Worm (Caenorhabditis elegans) whole organism, late embryonic: ENCODE measurements around the gene F53C3.4.

ENCODE experiments used
- C08G9.2 ChIP-seq: sonication (generic microtip); optimal IDR thresholded peaks from 2 replicates; lab custom pipeline; 2016; ENCODE audit warnings: mild to moderate bottlenecking, missing genetic modification characterization, moderate library complexity, missing compliant biosample characterization
- K09A11.1 ChIP-seq: sonication (generic microtip); optimal IDR thresholded peaks from 2 replicates; lab custom pipeline; 2017; ENCODE audit warnings: antibody characterized with exemption, mild to moderate bottlenecking, missing genetic modification characterization, missing compliant biosample characterization; ENCODE audit not compliant: insufficient read depth
- ahr-1 ChIP-seq: sonication (generic microtip); optimal IDR thresholded peaks from 2 replicates; lab custom pipeline; 2016; ENCODE audit warnings: missing genetic modification characterization, missing compliant biosample characterization
- ama-1 ChIP-seq: fragments of 150-350 bp; optimal IDR thresholded peaks from 2 replicates; lab custom pipeline; 2014
- ceh-18 ChIP-seq: sonication (generic microtip); optimal IDR thresholded peaks from 2 replicates; lab custom pipeline; 2016; ENCODE audit warnings: missing genetic modification characterization, missing compliant biosample characterization
- ceh-22 ChIP-seq: sonication (generic microtip); optimal IDR thresholded peaks from 2 replicates; lab custom pipeline; 2017; ENCODE audit warnings: missing biosample characterization, missing genetic modification characterization
- ceh-24 ChIP-seq: sonication (generic microtip); optimal IDR thresholded peaks from 2 replicates; lab custom pipeline; 2016; ENCODE audit warnings: mild to moderate bottlenecking, missing genetic modification characterization, missing compliant biosample characterization
- ceh-30 ChIP-seq: fragments of 150-350 bp; optimal IDR thresholded peaks from 2 replicates; lab custom pipeline; 2014; ENCODE audit warnings: missing biosample characterization, missing genetic modification characterization
- ceh-34 ChIP-seq: sonication (generic microtip); optimal IDR thresholded peaks from 2 replicates; lab custom pipeline; 2016; ENCODE audit warnings: mild to moderate bottlenecking, missing genetic modification characterization, missing compliant biosample characterization
- ceh-48 ChIP-seq: sonication (generic microtip); optimal IDR thresholded peaks from 2 replicates; lab custom pipeline; 2016; ENCODE audit warnings: missing genetic modification characterization, inconsistent platforms, missing compliant biosample characterization
- che-1 ChIP-seq: sonication (generic microtip); optimal IDR thresholded peaks from 2 replicates; lab custom pipeline; 2016; ENCODE audit warnings: mild to moderate bottlenecking, missing genetic modification characterization, missing compliant biosample characterization
- dve-1 ChIP-seq: sonication (generic microtip); optimal IDR thresholded peaks from 2 replicates; lab custom pipeline; 2017; ENCODE audit warnings: antibody characterized with exemption, mild to moderate bottlenecking, missing genetic modification characterization, missing compliant biosample characterization
- elt-2 ChIP-seq: sonication (generic microtip); optimal IDR thresholded peaks from 2 replicates; lab custom pipeline; 2016; ENCODE audit warnings: missing genetic modification reagents, missing genetic modification characterization, missing compliant biosample characterization
- ets-4 ChIP-seq: sonication (generic microtip); optimal IDR thresholded peaks from 2 replicates; lab custom pipeline; 2016; ENCODE audit warnings: missing genetic modification characterization, missing compliant biosample characterization
- eyg-1 ChIP-seq: sonication (generic microtip); optimal IDR thresholded peaks from 2 replicates; lab custom pipeline; 2016; ENCODE audit warnings: missing genotype, missing genetic modification characterization, missing compliant biosample characterization
- fax-1 ChIP-seq: sonication (generic microtip); optimal IDR thresholded peaks from 2 replicates; lab custom pipeline; 2016; ENCODE audit warnings: missing genotype, missing genetic modification characterization, missing compliant biosample characterization
- fkh-6 ChIP-seq: sonication (generic microtip); optimal IDR thresholded peaks from 2 replicates; lab custom pipeline; 2016; ENCODE audit warnings: missing genetic modification characterization, missing compliant biosample characterization
- hlh-13 ChIP-seq: fragments of 200-800 bp; sonication (Bioruptor generic); optimal IDR thresholded peaks from 2 replicates; lab custom pipeline; 2018; ENCODE audit warnings: mild to moderate bottlenecking, missing genetic modification characterization, missing compliant biosample characterization
- hlh-15 ChIP-seq: sonication (generic microtip); optimal IDR thresholded peaks from 2 replicates; lab custom pipeline; 2016; ENCODE audit warnings: missing genetic modification characterization, missing compliant biosample characterization
- hlh-6 ChIP-seq: sonication (generic microtip); optimal IDR thresholded peaks from 2 replicates; lab custom pipeline; 2016; ENCODE audit warnings: missing genotype, missing genetic modification characterization, missing compliant biosample characterization
- hlh-8 ChIP-seq: sonication (generic microtip); optimal IDR thresholded peaks from 2 replicates; lab custom pipeline; 2016; ENCODE audit warnings: missing genotype, missing genetic modification characterization, missing compliant biosample characterization
- lim-6 ChIP-seq: sonication (generic microtip); optimal IDR thresholded peaks from 2 replicates; lab custom pipeline; 2016; ENCODE audit warnings: missing genetic modification characterization, missing compliant biosample characterization
- madf-2 ChIP-seq: sonication (generic microtip); optimal IDR thresholded peaks from 2 replicates; lab custom pipeline; 2017; ENCODE audit warnings: missing genetic modification characterization, missing compliant biosample characterization
- nfya-1 ChIP-seq: sonication (generic microtip); optimal IDR thresholded peaks from 2 replicates; lab custom pipeline; 2017; ENCODE audit warnings: missing genetic modification characterization, mild to moderate bottlenecking, missing compliant biosample characterization, antibody characterized with exemption, moderate library complexity
- npax-4 ChIP-seq: sonication (generic microtip); optimal IDR thresholded peaks from 2 replicates; lab custom pipeline; 2016; ENCODE audit warnings: missing genetic modification characterization, missing compliant biosample characterization
- pat-9 ChIP-seq: fragments of 200-800 bp; sonication (Bioruptor generic); optimal IDR thresholded peaks from 2 replicates; lab custom pipeline; 2018; ENCODE audit warnings: mild to moderate bottlenecking, missing genetic modification characterization, moderate library complexity, missing compliant biosample characterization
- pqm-1 ChIP-seq: sonication (generic microtip); optimal IDR thresholded peaks from 2 replicates; lab custom pipeline; 2016; ENCODE audit warnings: missing genetic modification characterization, missing compliant biosample characterization
- ref-2 ChIP-seq: sonication (generic microtip); optimal IDR thresholded peaks from 2 replicates; lab custom pipeline; 2016; ENCODE audit warnings: missing genetic modification characterization, missing compliant biosample characterization
- rnt-1 ChIP-seq: sonication (generic microtip); optimal IDR thresholded peaks from 2 replicates; lab custom pipeline; 2016; ENCODE audit warnings: missing genetic modification characterization, missing compliant biosample characterization
- sox-4 ChIP-seq: sonication (generic microtip); optimal IDR thresholded peaks from 2 replicates; lab custom pipeline; 2017; ENCODE audit warnings: mild to moderate bottlenecking, missing genetic modification characterization, inconsistent platforms, missing compliant biosample characterization
- syd-9 ChIP-seq: sonication (generic microtip); optimal IDR thresholded peaks from 2 replicates; lab custom pipeline; 2016; ENCODE audit warnings: mild to moderate bottlenecking, missing genetic modification characterization, moderate library complexity, missing compliant biosample characterization
- tbx-2 ChIP-seq: sonication (generic microtip); optimal IDR thresholded peaks from 2 replicates; lab custom pipeline; 2016; ENCODE audit warnings: missing genetic modification characterization, missing compliant biosample characterization
- tbx-7 ChIP-seq: sonication (generic microtip); optimal IDR thresholded peaks from 2 replicates; lab custom pipeline; 2016; ENCODE audit warnings: missing genotype, missing genetic modification characterization, missing compliant biosample characterization
- zip-5 ChIP-seq: sonication (generic microtip); optimal IDR thresholded peaks from 2 replicates; lab custom pipeline; 2016; ENCODE audit warnings: missing genetic modification characterization, missing compliant biosample characterization
- ztf-16 ChIP-seq: sonication (generic microtip); optimal IDR thresholded peaks from 2 replicates; lab custom pipeline; 2017; ENCODE audit warnings: missing genetic modification characterization, missing compliant biosample characterization

F53C3.4 gene

DNA sequence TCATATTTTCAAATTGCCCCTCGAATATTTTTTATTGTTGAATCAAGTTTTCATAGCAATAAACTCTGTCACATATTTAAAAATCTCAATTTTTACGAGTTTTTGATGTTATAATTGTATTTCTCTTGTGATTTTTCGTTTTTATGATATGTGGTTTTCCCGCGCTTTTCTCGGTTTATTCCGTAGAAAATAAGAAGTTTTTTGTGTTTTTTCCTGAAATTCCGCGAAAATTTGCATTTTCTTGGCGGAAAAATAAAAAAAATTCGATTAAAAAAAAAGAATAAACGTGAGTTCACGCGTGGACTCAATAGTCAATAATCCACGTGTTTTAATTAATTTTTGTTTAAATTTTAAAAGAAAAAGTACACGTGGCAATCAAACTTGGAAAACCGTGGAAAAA, 34.8 kb downstream of the F53C3.4 start:
- TF ChIP-seq syd-9 (tag; lab: Kevin White, UChicago) (no peak), tbx-7 (tag; lab: Kevin White, UChicago) (no peak), ref-2 (tag; lab: Kevin White, UChicago) (no peak), rnt-1 (tag; lab: Kevin White, UChicago) (no peak), zip-5 (no peak), ceh-18 (tag; lab: Kevin White, UChicago) (no peak), ahr-1 (tag; lab: Kevin White, UChicago) (no peak), ztf-16 (tag; lab: Kevin White, UChicago) (no peak), elt-2 (tag; lab: Kevin White, UChicago) (no peak), hlh-6 (tag; lab: Kevin White, UChicago) (no peak), ceh-30 (tag; lab: Kevin White, UChicago) (no peak), ceh-24 (tag; lab: Kevin White, UChicago) (no peak), K09A11.1 (no peak), ceh-48 (no peak), ama-1 (lab: Kevin White, UChicago) (no peak), tbx-2 (no peak), fax-1 (tag; lab: Kevin White, UChicago) (no peak), che-1 (no peak)
- TF ChIP-seq, all 69 proteins: peak for 0

ce11 chrII:3947404-3947803, 46.2 kb downstream of the F53C3.4 start:
- no peak for TF ChIP-seq ceh-18 (tag; lab: Kevin White, UChicago)
- no peak for TF ChIP-seq eyg-1 (tag; lab: Kevin White, UChicago)
- TF ChIP-seq ahr-1 (tag; lab: Kevin White, UChicago), result no peak
- TF ChIP-seq ceh-22 (tag; lab: Kevin White, UChicago), result no peak
- peak; percentile 82 for TF ChIP-seq nfya-1 (tag; lab: Kevin White, UChicago)
- no peak for TF ChIP-seq sox-4
- no peak for TF ChIP-seq ceh-24 (tag; lab: Kevin White, UChicago)

ce11 chrII:3948507-3948906, 47.3 kb downstream of the F53C3.4 start:
- TF ChIP-seq rnt-1 (tag; lab: Kevin White, UChicago), result no peak

DNA sequence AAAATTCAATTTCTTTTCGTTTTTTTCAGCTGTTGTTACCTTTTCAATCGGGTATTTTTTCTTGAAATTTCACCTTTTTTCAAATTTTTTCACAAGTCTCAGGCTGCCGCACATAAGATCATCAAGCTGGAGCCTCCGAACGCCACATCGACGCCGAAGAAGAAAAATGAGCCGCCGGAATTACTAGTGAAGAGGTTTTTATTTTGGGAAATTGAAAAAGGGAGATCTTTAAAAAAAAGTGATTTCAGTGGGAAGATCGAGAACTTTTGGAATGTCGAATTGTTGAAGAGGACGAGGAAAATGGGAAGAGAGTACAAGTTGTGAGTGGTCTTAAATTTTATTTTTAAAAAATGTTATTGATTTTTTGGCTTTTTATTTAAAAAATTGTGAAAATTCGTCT, 48.9 kb downstream of the F53C3.4 start, which contains the start of gene sea-2:
sea-2 (plus strand) TSS at position 301 of the 400 bp plus-strand sequence.
- TF ChIP-seq ceh-30 (tag; lab: Kevin White, UChicago) (no peak), fkh-6 (tag; lab: Kevin White, UChicago) (no peak), zip-5 (no peak), ets-4 (tag; lab: Kevin White, UChicago) (no peak), pqm-1 (tag; lab: Kevin White, UChicago) (no peak), ceh-34 (no peak), npax-4 (tag; lab: Kevin White, UChicago) (no peak), ceh-48 (no peak), ztf-16 (tag; lab: Kevin White, UChicago) (no peak), dve-1 (tag; lab: Kevin White, UChicago) (no peak), madf-2 (tag; lab: Kevin White, UChicago) (no peak), C08G9.2 (tag; lab: Kevin White, UChicago) (no peak), hlh-13 (GFP tag; lab: Kevin White, UChicago) (no peak)

DNA sequence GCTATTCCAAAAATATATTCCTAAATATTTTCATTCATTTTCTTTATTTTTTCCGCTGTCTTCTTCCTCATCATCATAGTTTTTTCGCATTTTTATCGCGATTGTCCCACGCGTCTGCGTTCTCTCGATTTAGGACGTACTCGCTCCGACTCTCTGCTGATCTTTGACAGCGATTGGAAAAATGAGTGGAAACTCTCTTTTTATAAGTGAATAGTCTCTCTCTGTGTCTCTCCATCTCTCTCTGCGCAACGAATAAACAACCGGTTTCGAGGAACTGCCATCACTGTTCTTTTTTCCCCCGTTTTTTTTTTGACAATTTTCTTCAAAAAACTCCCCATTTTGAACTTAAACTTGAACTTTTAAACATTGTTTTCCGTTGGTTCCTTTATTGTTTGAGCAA, 50.1 kb downstream of the F53C3.4 start:
- TF ChIP-seq pat-9 (tag; lab: Kevin White, UChicago) (no peak), C08G9.2 (tag; lab: Kevin White, UChicago) (no peak), lim-6 (tag; lab: Kevin White, UChicago) (no peak), fkh-6 (tag; lab: Kevin White, UChicago) (no peak), hlh-15 (no peak), hlh-8 (tag; lab: Kevin White, UChicago) (no peak)
